Fruit fly (Drosophila melanogaster) whole organism, embryonic: ENCODE results near the gene CG32066.

Experiments
- CG11093 ChIP-seq: fragments of 200-800 bp; sonication (Bioruptor generic); IDR thresholded peaks from 3 replicates; pipeline ENCODE4 v1.3.6; 2022; ENCODE audit warnings: missing biosample characterization, missing genetic modification characterization
- CG1647 ChIP-seq: fragments of 200-800 bp; sonication (Bioruptor generic); optimal IDR thresholded peaks from 3 replicates; lab custom pipeline; 2016; ENCODE audit warnings: missing biosample characterization, missing genetic modification characterization
- CG30403 ChIP-seq: fragments of 200-800 bp; sonication (Bioruptor generic); optimal IDR thresholded peaks from 3 replicates; lab custom pipeline; 2016; ENCODE audit warnings: missing biosample characterization, missing genetic modification characterization
- Mad ChIP-seq: fragments of 200-800 bp; sonication (Bioruptor generic); optimal IDR thresholded peaks from 2 replicates; lab custom pipeline; 2016; ENCODE audit warnings: missing biosample characterization, missing genetic modification characterization
- pnt ChIP-seq: fragments of 200-800 bp; sonication (Bioruptor generic); optimal IDR thresholded peaks from 3 replicates; lab custom pipeline; 2016; ENCODE audit warnings: missing biosample characterization, missing genetic modification characterization
- yki ChIP-seq: fragments of >200 bp; optimal IDR thresholded peaks from 3 replicates; lab custom pipeline; 2018

dm6 chr3L:10686625-10687024 is 25.8 kb upstream of the CG32066 start:
- no peak for TF ChIP-seq pnt (GFP tag; lab: Kevin White, UChicago)
- TF ChIP-seq CG11093 (GFP tag; lab: Robert Waterston, UW): no peak
- no peak for TF ChIP-seq CG30403 (GFP tag; lab: Kevin White, UChicago)
- TF ChIP-seq CG1647 (GFP tag; lab: Kevin White, UChicago): no peak
- TF ChIP-seq Mad (GFP tag; lab: Kevin White, UChicago): no peak
- no peak for TF ChIP-seq yki
